Worm (Caenorhabditis elegans) whole organism, young adult: ENCODE data around the gene F28H7.7.

Experiments used
- B0261.1 ChIP-seq: sonication (generic microtip); optimal IDR thresholded peaks from 2 replicates; lab custom pipeline; 2016; ENCODE audit warnings: mild to moderate bottlenecking, missing genetic modification characterization, moderate library complexity, missing compliant biosample characterization
- D2030.7 ChIP-seq: fragments of 200-800 bp; sonication (Bioruptor generic); IDR thresholded peaks from 2 replicates; pipeline ENCODE4 v1.3.6; 2022; ENCODE audit warnings: missing genetic modification reagents, missing genetic modification characterization, missing compliant biosample characterization
- F22D6.2 ChIP-seq: sonication (generic microtip); optimal IDR thresholded peaks from 2 replicates; lab custom pipeline; 2016; ENCODE audit warnings: mild to moderate bottlenecking, missing genetic modification characterization, missing compliant biosample characterization
- F37B4.10 ChIP-seq: fragments of 200-800 bp; sonication (Bioruptor generic); IDR thresholded peaks from 2 replicates; pipeline ENCODE4 v1.3.6; 2022; ENCODE audit warnings: missing genetic modification characterization, missing compliant biosample characterization
- F57A8.1 ChIP-seq: fragments of 200-800 bp; sonication (Bioruptor generic); optimal IDR thresholded peaks from 2 replicates; lab custom pipeline; 2018; ENCODE audit warnings: mild to moderate bottlenecking, missing genetic modification characterization, moderate library complexity, missing compliant biosample characterization
- F57C9.4 ChIP-seq: sonication (generic microtip); optimal IDR thresholded peaks from 2 replicates; lab custom pipeline; 2017; ENCODE audit warnings: mild to moderate bottlenecking, missing genetic modification characterization, missing compliant biosample characterization
- Y53F4B.3 ChIP-seq: fragments of 200-800 bp; sonication (Bioruptor generic); IDR thresholded peaks from 2 replicates; pipeline ENCODE4 v1.3.6; 2022; ENCODE audit warnings: missing genetic modification reagents, missing genetic modification characterization, missing compliant biosample characterization
- Y53G8AR.9 ChIP-seq: fragments of 200-800 bp; sonication (Bioruptor generic); conservative IDR thresholded peaks from 2 replicates; pipeline ENCODE4 v1.3.6; 2022; ENCODE audit warnings: missing genetic modification reagents, missing genetic modification characterization, missing compliant biosample characterization
- Y79H2A.3 ChIP-seq: fragments of 200-800 bp; sonication (Bioruptor generic); conservative IDR thresholded peaks from 2 replicates; pipeline ENCODE4 v1.3.6; 2022; ENCODE audit warnings: missing genetic modification reagents, missing genetic modification characterization, missing compliant biosample characterization
- Y95B8A.8 ChIP-seq: fragments of 200-800 bp; sonication (Bioruptor generic); IDR thresholded peaks from 2 replicates; pipeline ENCODE4 v1.3.6; 2022; ENCODE audit warnings: missing genetic modification reagents, missing genetic modification characterization, missing compliant biosample characterization
- akir-1 ChIP-seq: fragments of 200-800 bp; sonication (Bioruptor generic); optimal IDR thresholded peaks from 2 replicates; lab custom pipeline; 2018; ENCODE audit warnings: mild to moderate bottlenecking, missing genetic modification characterization, moderate library complexity, missing compliant biosample characterization
- ama-1 ChIP-seq, 3 experiments: fragments of 150-350 bp in 1 of 3; sonication (generic microtip) in 2 of 3; optimal IDR thresholded peaks; 2 replicates each; lab custom pipeline; 2014 to 2018; ENCODE audit warnings: missing biosample characterization in 2 of 3, missing genetic modification characterization in 2 of 3, missing genetic modification reagents in 2 of 3
- aptf-2 ChIP-seq: fragments of 200-800 bp; sonication (Bioruptor generic); conservative IDR thresholded peaks from 2 replicates; pipeline ENCODE4 v1.3.6; 2022; ENCODE audit warnings: missing genetic modification reagents, missing genetic modification characterization, missing compliant biosample characterization
- aptf-3 ChIP-seq: fragments of 200-800 bp; sonication (Bioruptor generic); IDR thresholded peaks from 2 replicates; pipeline ENCODE4 v1.3.6; 2022; ENCODE audit warnings: missing genetic modification characterization, missing compliant biosample characterization
- attf-5 ChIP-seq: fragments of 200-800 bp; sonication (Bioruptor generic); optimal IDR thresholded peaks from 2 replicates; lab custom pipeline; 2018; ENCODE audit warnings: mild to moderate bottlenecking, missing genetic modification characterization, missing compliant biosample characterization
- bed-1 ChIP-seq: fragments of 200-800 bp; sonication (Bioruptor generic); IDR thresholded peaks from 2 replicates; pipeline ENCODE4 v1.3.6; 2022; ENCODE audit warnings: missing genetic modification reagents, missing genetic modification characterization, missing compliant biosample characterization
- cebp-1 ChIP-seq, 2 experiments: fragments of 200-800 bp in 1 of 2; sonication (Bioruptor generic) in 1 of 2; sonication (generic microtip) in 1 of 2; IDR thresholded peaks in 1 of 2; optimal IDR thresholded peaks in 1 of 2; 2 replicates each; pipeline versions ENCODE4 v1.3.6 to Lab custom; 2017 to 2022; ENCODE audit warnings: missing compliant biosample characterization in 2 of 2, missing genetic modification characterization in 2 of 2, mild to moderate bottlenecking in 1 of 2, missing genetic modification reagents in 1 of 2, moderate library complexity in 1 of 2
- ceh-100 ChIP-seq: fragments of 200-800 bp; sonication (Bioruptor generic); IDR thresholded peaks from 2 replicates; pipeline ENCODE4 v1.3.6; 2022; ENCODE audit warnings: missing genetic modification reagents, missing genetic modification characterization, missing compliant biosample characterization
- ceh-40 ChIP-seq: fragments of 200-800 bp; sonication (Bioruptor generic); IDR thresholded peaks from 2 replicates; pipeline ENCODE4 v1.3.6; 2022; ENCODE audit warnings: missing genetic modification characterization, missing compliant biosample characterization
- chd-7 ChIP-seq: sonication (generic microtip); optimal IDR thresholded peaks from 2 replicates; lab custom pipeline; 2016; ENCODE audit warnings: mild to moderate bottlenecking, missing genetic modification characterization, moderate library complexity, missing compliant biosample characterization
- die-1 ChIP-seq: sonication (generic microtip); optimal IDR thresholded peaks from 2 replicates; lab custom pipeline; 2016; ENCODE audit warnings: missing genotype, mild to moderate bottlenecking, missing genetic modification characterization, missing compliant biosample characterization
- dox-1 ChIP-seq: fragments of 200-800 bp; sonication (Bioruptor generic); IDR thresholded peaks from 2 replicates; pipeline ENCODE4 v1.3.6; 2022; ENCODE audit warnings: missing genetic modification reagents, missing genetic modification characterization, missing compliant biosample characterization
- efl-1 ChIP-seq: fragments of 150-350 bp; optimal IDR thresholded peaks from 2 replicates; lab custom pipeline; 2014; ENCODE audit warnings: missing biosample characterization, missing genetic modification reagents, missing genetic modification characterization
- egrh-3 ChIP-seq: fragments of 200-800 bp; sonication (Bioruptor generic); IDR thresholded peaks from 2 replicates; pipeline ENCODE4 v1.3.6; 2022; ENCODE audit warnings: missing genetic modification reagents, missing genetic modification characterization, missing compliant biosample characterization
- him-1 ChIP-seq: sonication (generic microtip); optimal IDR thresholded peaks from 2 replicates; lab custom pipeline; 2016; ENCODE audit warnings: missing genotype, missing genetic modification reagents, missing genetic modification characterization, missing compliant biosample characterization
- hlh-26 ChIP-seq: fragments of 200-800 bp; sonication (Bioruptor generic); conservative IDR thresholded peaks from 2 replicates; pipeline ENCODE4 v1.3.6; 2022; ENCODE audit warnings: missing genetic modification reagents, missing genetic modification characterization, missing compliant biosample characterization
- hmg-1.2 ChIP-seq: fragments of 200-800 bp; sonication (Bioruptor generic); IDR thresholded peaks from 2 replicates; pipeline ENCODE4 v1.3.6; 2022; ENCODE audit warnings: missing genetic modification reagents, missing genetic modification characterization, missing compliant biosample characterization
- lag-1 ChIP-seq: fragments of 200-800 bp; sonication (Bioruptor generic); IDR thresholded peaks from 2 replicates; pipeline ENCODE4 v1.3.6; 2022; ENCODE audit warnings: missing genetic modification reagents, missing genetic modification characterization, missing compliant biosample characterization
- let-526 ChIP-seq: fragments of 200-800 bp; sonication (Bioruptor generic); IDR thresholded peaks from 2 replicates; pipeline ENCODE4 v1.3.6; 2022; ENCODE audit warnings: missing genetic modification reagents, missing genetic modification characterization, missing compliant biosample characterization
- let-607 ChIP-seq, 2 experiments: fragments of 200-800 bp in 1 of 2; sonication (Bioruptor generic) in 1 of 2; sonication (generic microtip) in 1 of 2; optimal IDR thresholded peaks; 2 replicates each; lab custom pipeline; 2016 to 2018; ENCODE audit warnings: mild to moderate bottlenecking in 2 of 2, missing compliant biosample characterization in 2 of 2, missing genetic modification characterization in 2 of 2, moderate library complexity in 2 of 2, missing genotype in 1 of 2
- lin-26 ChIP-seq: fragments of 200-800 bp; sonication (Bioruptor generic); IDR thresholded peaks from 2 replicates; pipeline ENCODE4 v1.3.6; 2022; ENCODE audit warnings: missing genetic modification reagents, missing genetic modification characterization, missing compliant biosample characterization
- lin-35 ChIP-seq, 3 experiments: fragments of 150-350 bp in 2 of 3; sonication (generic microtip) in 1 of 3; optimal IDR thresholded peaks; 2 replicates each; lab custom pipeline; 2014 to 2018; ENCODE audit warnings: missing biosample characterization in 3 of 3, missing genetic modification characterization in 3 of 3, missing genetic modification reagents in 3 of 3
- lir-1 ChIP-seq: fragments of 200-800 bp; sonication (Bioruptor generic); conservative IDR thresholded peaks from 2 replicates; pipeline ENCODE4 v1.3.6; 2022; ENCODE audit warnings: missing genetic modification reagents, missing genetic modification characterization, missing compliant biosample characterization
- madf-8 ChIP-seq: fragments of 200-800 bp; sonication (Bioruptor generic); conservative IDR thresholded peaks from 2 replicates; pipeline ENCODE4 v1.3.6; 2022; ENCODE audit warnings: missing genetic modification reagents, missing genetic modification characterization, missing compliant biosample characterization
- nfyb-1 ChIP-seq: fragments of 200-800 bp; sonication (Bioruptor generic); IDR thresholded peaks from 2 replicates; pipeline ENCODE4 v1.3.6; 2022; ENCODE audit warnings: missing genetic modification reagents, missing genetic modification characterization, missing compliant biosample characterization
- sdz-38 ChIP-seq: sonication (generic microtip); optimal IDR thresholded peaks from 2 replicates; lab custom pipeline; 2016; ENCODE audit warnings: missing genotype, missing genetic modification characterization, missing compliant biosample characterization
- sea-2 ChIP-seq: fragments of 200-800 bp; sonication (Bioruptor generic); IDR thresholded peaks from 2 replicates; pipeline ENCODE4 v1.3.6; 2022; ENCODE audit warnings: missing genetic modification characterization, missing compliant biosample characterization
- somi-1 ChIP-seq: fragments of 200-800 bp; sonication (Bioruptor generic); optimal IDR thresholded peaks from 2 replicates; lab custom pipeline; 2018; ENCODE audit warnings: mild to moderate bottlenecking, missing genetic modification characterization, missing compliant biosample characterization
- zfh-2 ChIP-seq: fragments of 200-800 bp; sonication (Bioruptor generic); conservative IDR thresholded peaks from 2 replicates; pipeline ENCODE4 v1.3.6; 2022; ENCODE audit warnings: missing genetic modification reagents, missing genetic modification characterization, missing compliant biosample characterization
- ztf-22 ChIP-seq: fragments of 200-800 bp; sonication (Bioruptor generic); optimal IDR thresholded peaks from 2 replicates; lab custom pipeline; 2018; ENCODE audit warnings: mild to moderate bottlenecking, missing genetic modification characterization, moderate library complexity, missing compliant biosample characterization
- ztf-26 ChIP-seq: sonication (generic microtip); optimal IDR thresholded peaks from 2 replicates; lab custom pipeline; 2017; ENCODE audit warnings: missing genetic modification characterization, missing compliant biosample characterization

F28H7.7 gene

DNA sequence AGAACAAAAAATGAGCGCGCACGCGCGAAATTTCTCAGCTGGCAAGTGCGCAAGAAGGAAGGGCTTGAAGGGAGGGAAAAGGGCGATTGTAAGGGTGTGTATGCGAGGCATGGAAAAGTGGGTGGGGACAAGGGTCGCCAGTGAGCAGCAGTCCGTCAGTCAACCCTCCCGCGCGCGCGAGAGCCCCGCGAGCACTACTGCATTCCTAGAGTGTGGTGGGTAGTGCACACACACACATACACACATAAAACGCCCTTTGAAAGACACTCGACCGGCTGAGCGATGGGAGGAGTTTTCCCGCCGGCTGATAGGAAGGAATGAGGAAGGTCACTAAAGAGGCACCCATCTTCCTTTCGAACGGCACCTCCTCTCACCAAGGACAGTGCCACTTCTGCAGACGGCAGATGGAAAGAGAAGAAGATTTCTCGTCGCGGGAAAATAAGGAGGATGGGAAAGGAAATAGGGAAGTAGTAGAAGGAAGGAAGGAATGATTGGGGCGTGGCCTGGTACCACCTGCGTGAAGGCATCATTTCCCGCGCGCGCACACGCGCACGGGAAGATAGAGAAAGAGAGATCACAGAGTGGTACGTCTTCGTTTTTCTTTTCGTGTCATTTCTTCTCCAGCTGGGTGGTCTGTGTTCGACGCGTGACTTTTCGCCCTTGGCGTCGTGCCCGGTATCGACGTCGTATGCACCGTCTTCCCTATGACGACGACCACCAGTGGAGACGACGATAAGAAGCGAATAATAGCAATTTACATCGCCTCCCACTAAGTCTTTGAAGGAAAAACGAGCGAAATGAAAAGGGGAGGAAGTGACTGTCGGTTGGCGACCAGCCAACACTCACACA, 36.9 kb downstream of the F28H7.7 start:
- TF ChIP-seq hmg-1.2 (GFP tag; lab: Robert Waterston, UW) (0 out of 2 replicates have a peak, but pooled peaks have one; percentile 12), hlh-26 (GFP tag; lab: Robert Waterston, UW) (no peak), cebp-1 (GFP tag; IDR thresholded peaks at IDR 0.05; lab: Robert Waterston, UW) (no peak; the same call in 1 of the 2 replicates), cebp-1 (tag; optimal IDR thresholded peaks at IDR 0.05; lab: Kevin White, UChicago) (peak; percentile 32), lin-26 (peak; percentile 45; the same call in 1 of the 2 replicates), B0261.1 (no peak), D2030.7 (GFP tag; lab: Robert Waterston, UW) (no peak), Y95B8A.8 (GFP tag; lab: Robert Waterston, UW) (0 out of 2 replicates have a peak, but pooled peaks have one; percentile 42), Y53G8AR.9 (GFP tag; lab: Robert Waterston, UW) (0 out of 2 replicates have a peak, but pooled peaks have one; percentile 19), akir-1 (GFP tag; lab: Kevin White, UChicago) (no peak), zfh-2 (peak; percentile 82), die-1 (tag; lab: Kevin White, UChicago) (no peak), ztf-26 (tag; lab: Kevin White, UChicago) (peak; percentile 47), F57A8.1 (no peak), nfyb-1 (GFP tag; lab: Robert Waterston, UW) (0 out of 2 replicates have a peak, but pooled peaks have one; percentile 8), somi-1 (GFP tag; lab: Kevin White, UChicago) (peak; percentile 16), dox-1 (GFP tag; lab: Robert Waterston, UW) (peak; percentile 36; the same call in 1 of the 2 replicates), egrh-3 (peak; percentile 70; the same call in 1 of the 2 replicates)
- TF ChIP-seq, all 124 proteins: peak for 11

DNA sequence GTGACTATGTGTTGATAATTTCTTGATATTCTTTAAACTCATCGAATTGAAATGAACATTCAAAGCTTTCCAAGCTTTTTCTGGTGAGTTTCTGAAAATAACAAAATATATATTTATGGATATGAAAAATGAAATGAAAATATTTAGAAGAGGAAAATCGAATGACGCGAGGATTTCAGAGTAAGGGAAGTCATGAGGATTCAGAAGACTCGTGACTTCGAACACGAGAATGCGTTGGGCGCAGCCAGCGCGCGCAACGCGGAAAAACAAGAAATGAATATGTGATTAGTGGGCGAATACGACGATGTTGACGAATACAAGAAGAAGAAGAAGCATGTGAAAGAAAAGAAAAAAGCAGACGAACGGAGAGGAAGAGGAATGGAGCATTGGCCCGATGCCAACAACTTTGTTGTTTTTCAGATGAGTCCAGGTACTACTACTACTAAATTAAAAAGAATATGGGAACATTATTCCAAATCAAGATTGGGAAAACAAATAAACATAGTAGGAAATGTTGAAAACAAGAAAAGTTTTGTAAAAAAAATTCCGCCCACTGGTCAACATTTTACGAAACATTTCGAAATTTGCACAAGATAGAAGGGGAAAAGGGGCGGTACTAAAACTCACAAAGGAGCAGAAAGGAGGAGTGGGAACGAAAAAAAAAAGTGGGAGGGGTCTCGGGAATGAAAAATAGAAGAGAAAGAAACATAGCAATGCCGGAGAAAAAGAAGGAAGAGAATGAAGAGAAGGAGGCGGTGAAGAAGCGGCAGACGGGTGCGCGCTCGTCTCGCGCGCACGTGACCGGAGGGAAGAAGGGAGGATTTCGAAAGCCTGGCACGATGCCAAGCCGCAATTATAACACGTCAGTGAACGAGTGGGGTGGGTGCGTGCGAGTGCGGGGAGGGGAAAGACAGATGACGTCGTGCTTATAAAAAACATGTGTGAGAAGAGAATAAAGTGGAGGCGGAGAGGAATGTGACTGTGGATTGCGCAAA, 38.5 kb downstream of the F28H7.7 start:
- TF ChIP-seq chd-7: peak; percentile 94
- peak; percentile 62 for TF ChIP-seq lir-1 (GFP tag; lab: Robert Waterston, UW)
- peak; percentile 68 for TF ChIP-seq ceh-100
- peak; percentile 96 for TF ChIP-seq somi-1 (GFP tag; lab: Kevin White, UChicago)
- no peak for TF ChIP-seq Y53F4B.3 (GFP tag; lab: Robert Waterston, UW)
- TF ChIP-seq him-1 (tag; lab: Kevin White, UChicago): no peak
- TF ChIP-seq sea-2: 0 out of 2 replicates have a peak, but pooled peaks have one; percentile 50
- no peak for TF ChIP-seq B0261.1
- TF ChIP-seq lin-35 (GFP tag; optimal IDR thresholded peaks at IDR 0.05; lab: Kevin White, UChicago): peak in 1 of 3 experiments; percentile 85
- TF ChIP-seq aptf-2 (GFP tag; lab: Robert Waterston, UW): no peak
- peak; percentile 82 for TF ChIP-seq Y53G8AR.9 (GFP tag; lab: Robert Waterston, UW)
- TF ChIP-seq sdz-38 (tag; lab: Kevin White, UChicago): no peak
- TF ChIP-seq madf-8 (GFP tag; lab: Robert Waterston, UW): no peak
- no peak for TF ChIP-seq ama-1 (optimal IDR thresholded peaks at IDR 0.05; lab: Kevin White, UChicago)
- TF ChIP-seq ama-1 (GFP tag; optimal IDR thresholded peaks at IDR 0.05; lab: Kevin White, UChicago): no peak
- TF ChIP-seq F22D6.2 (tag; lab: Kevin White, UChicago): peak; percentile 56
- no peak for TF ChIP-seq aptf-3 (GFP tag; lab: Robert Waterston, UW)
- TF ChIP-seq efl-1 (GFP tag; lab: Kevin White, UChicago): no peak
- 0 out of 2 replicates have a peak, but pooled peaks have one; percentile 10 for TF ChIP-seq F37B4.10
- TF ChIP-seq let-526 (GFP tag; lab: Robert Waterston, UW): peak; percentile 81
- no peak for TF ChIP-seq ceh-40 (GFP tag; lab: Robert Waterston, UW)
- no peak for TF ChIP-seq let-607 (tag; optimal IDR thresholded peaks at IDR 0.05; lab: Kevin White, UChicago)
- peak; percentile 92 for TF ChIP-seq ztf-22
- TF ChIP-seq Y79H2A.3 (GFP tag; lab: Robert Waterston, UW): 0 out of 2 replicates have a peak, but pooled peaks have one; percentile 53
- TF ChIP-seq bed-1: no peak
- peak; percentile 78 for TF ChIP-seq attf-5
- no peak for TF ChIP-seq F57C9.4
- TF ChIP-seq lag-1: 0 out of 2 replicates have a peak, but pooled peaks have one; percentile 14
